Fruit fly (Drosophila melanogaster) Kc167 (cell line): ENCODE data around the gene CG18754.

Experiments
- Myc ChIP-seq: fragments of >200 bp; optimal IDR thresholded peaks from 2 replicates; lab custom pipeline; 2017; ENCODE audit warnings: missing external identifiers
- h ChIP-seq: fragments of >200 bp; optimal IDR thresholded peaks from 3 replicates; lab custom pipeline; 2018; ENCODE audit warnings: missing external identifiers
- insv ChIP-seq: fragments of >200 bp; optimal IDR thresholded peaks from 3 replicates; lab custom pipeline; 2018; ENCODE audit warnings: missing external identifiers
- psq ChIP-seq: fragments of >200 bp; optimal IDR thresholded peaks from 2 replicates; lab custom pipeline; 2017; ENCODE audit warnings: missing external identifiers
- ttk ChIP-seq: sonication (Bioruptor generic); optimal IDR thresholded peaks from 2 replicates; lab custom pipeline; 2017; ENCODE audit warnings: missing external identifiers

- TF ChIP-seq Myc (lab: Kevin White, UChicago) (no peak), ttk (lab: Kevin White, UChicago) (no peak), psq (no peak), insv (no peak), h (lab: Kevin White, UChicago) (no peak)
Observed at dm6 chr3R:23685955-23686354, 2.1 kb downstream of the CG18754 start, which contains the start of gene SPE.
